Worm (Caenorhabditis elegans) whole organism, L2 larva: Measurements from ENCODE around the gene Y82E9BR.20.

ENCODE experiments used
- blmp-1 ChIP-seq: sonication (generic microtip); optimal IDR thresholded peaks from 2 replicates; lab custom pipeline; 2017; ENCODE audit warnings: missing genetic modification characterization, mild to moderate bottlenecking, missing compliant biosample characterization, antibody characterized with exemption, moderate library complexity; ENCODE audit not compliant: insufficient read depth
- ceh-82 ChIP-seq: fragments of 150-350 bp; optimal IDR thresholded peaks from 2 replicates; lab custom pipeline; 2014; ENCODE audit warnings: missing biosample characterization, missing genetic modification characterization
- elt-3 ChIP-seq: sonication (generic microtip); optimal IDR thresholded peaks from 2 replicates; lab custom pipeline; 2017; ENCODE audit warnings: missing biosample characterization, missing genetic modification characterization
- mdl-1 ChIP-seq, 2 experiments: fragments of 150-350 bp in 1 of 2; sonication (generic microtip) in 1 of 2; optimal IDR thresholded peaks; 2 replicates each; lab custom pipeline; 2017; ENCODE audit warnings: missing biosample characterization in 2 of 2, missing genetic modification characterization in 2 of 2
- skn-1 ChIP-seq: sonication (generic microtip); optimal IDR thresholded peaks from 2 replicates; lab custom pipeline; 2017; ENCODE audit warnings: missing biosample characterization, missing genetic modification characterization
- unc-39 ChIP-seq: fragments of 150-350 bp; optimal IDR thresholded peaks from 2 replicates; lab custom pipeline; 2014; ENCODE audit warnings: missing biosample characterization, missing genetic modification characterization
- zag-1 ChIP-seq: fragments of 150-350 bp; optimal IDR thresholded peaks from 2 replicates; lab custom pipeline; 2014; ENCODE audit warnings: missing biosample characterization, missing genetic modification characterization
- ztf-4 ChIP-seq: fragments of 150-350 bp; optimal IDR thresholded peaks from 2 replicates; lab custom pipeline; 2014; ENCODE audit warnings: missing biosample characterization, missing genetic modification characterization

DNA sequence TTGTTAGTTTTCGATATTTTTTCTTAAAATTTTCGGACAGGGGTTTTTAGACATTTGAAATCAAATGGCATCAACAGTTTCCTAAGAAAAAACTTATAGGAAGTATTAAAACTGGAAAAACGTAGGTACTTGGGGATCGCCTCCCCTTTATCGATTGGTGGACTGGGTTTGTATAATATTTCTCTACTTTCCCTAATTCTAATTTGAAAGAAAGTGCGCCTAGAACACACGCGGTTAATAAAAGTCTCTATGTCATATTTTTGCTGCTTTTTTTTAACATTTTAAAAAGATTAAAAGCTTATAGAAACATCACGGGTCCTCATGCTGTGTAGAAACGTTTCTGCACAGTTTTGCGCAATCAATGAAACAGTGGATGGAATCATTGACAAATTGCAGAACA lies 25.5 kb downstream of the Y82E9BR.20 start, which contains the start of gene pals-16:
- TF ChIP-seq ceh-82 (no peak), ztf-4 (tag; lab: Kevin White, UChicago) (no peak), zag-1 (tag; lab: Kevin White, UChicago) (no peak), mdl-1 (tag; optimal IDR thresholded peaks at IDR 0.05; lab: Kevin White, UChicago) (no peak), elt-3 (no peak), skn-1 (tag; lab: Kevin White, UChicago) (no peak), unc-39 (tag; lab: Kevin White, UChicago) (no peak), blmp-1 (tag; lab: Kevin White, UChicago) (no peak)
